Fruit fly (Drosophila melanogaster): ENCODE data around the gene Paip2.
A peak's percentile ranks its signal among the peaks of the same experiment; 100 is the strongest.

Gene Paip2

dm6 chr3R:13012351-13012750, 31.8 kb downstream of the Paip2 start (continued):
- TF ChIP-seq CG17568 (GFP tag; optimal IDR thresholded peaks at IDR 0.05), result no peak
- TF ChIP-seq CG2875 (GFP tag; optimal IDR thresholded peaks at IDR 0.05), result no peak
- peak; percentile 56 for TF ChIP-seq CG7839 (tag; optimal IDR thresholded peaks at IDR 0.05)
- TF ChIP-seq Ptx1 (GFP tag; IDR thresholded peaks at IDR 0.05), result peak; percentile 77
- TF ChIP-seq chif (GFP tag; optimal IDR thresholded peaks at IDR 0.05), result peak; percentile 58 to 62
- TF ChIP-seq Six4 (GFP tag; optimal IDR thresholded peaks at IDR 0.05), result peak; percentile 22
- no peak for TF ChIP-seq Sry-β (GFP tag; optimal IDR thresholded peaks at IDR 0.05)
- no peak for TF ChIP-seq grn (GFP tag; optimal IDR thresholded peaks at IDR 0.05)
- peak; percentile 61 for TF ChIP-seq ems (GFP tag; optimal IDR thresholded peaks at IDR 0.05)
- peak; percentile 45 for TF ChIP-seq CG17829 (tag; optimal IDR thresholded peaks at IDR 0.05)
- TF ChIP-seq CG13123 (GFP tag; optimal IDR thresholded peaks at IDR 0.05), result no peak
- TF ChIP-seq kni (GFP tag; optimal IDR thresholded peaks at IDR 0.05), result no peak
- peak; percentile 58 for TF ChIP-seq Camta (GFP tag; optimal IDR thresholded peaks at IDR 0.05)
- TF ChIP-seq CG6254 (GFP tag; optimal IDR thresholded peaks at IDR 0.05), result no peak
- TF ChIP-seq CG17328 (GFP tag; IDR thresholded peaks at IDR 0.05), result peak; percentile 63
- 0 out of 3 replicates have a peak, but pooled peaks have one; percentile 34 for TF ChIP-seq CG11695 (GFP tag; IDR thresholded peaks at IDR 0.05)
- peak; percentile 22 for TF ChIP-seq tup (GFP tag; optimal IDR thresholded peaks at IDR 0.05)
- TF ChIP-seq ac (GFP tag; optimal IDR thresholded peaks at IDR 0.05), result no peak
- TF ChIP-seq CG7372 (GFP tag; IDR thresholded peaks at IDR 0.05), result peak; percentile 7; the same call in 1 of the 2 replicates
- TF ChIP-seq CG13624 (GFP tag; optimal IDR thresholded peaks at IDR 0.05), result peak; percentile 60
- TF ChIP-seq repo (GFP tag; optimal IDR thresholded peaks at IDR 0.05), result peak; percentile 47
- TF ChIP-seq eyg (GFP tag; optimal IDR thresholded peaks at IDR 0.05), result peak; percentile 66
- TF ChIP-seq CG10543 (GFP tag; optimal IDR thresholded peaks at IDR 0.05), result peak; percentile 61
- TF ChIP-seq tin (GFP tag; optimal IDR thresholded peaks at IDR 0.05), result peak; percentile 63
- TF ChIP-seq CG17361 (GFP tag; IDR thresholded peaks at IDR 0.05), result no peak
- peak; percentile 53 for TF ChIP-seq D19A (tag; optimal IDR thresholded peaks at IDR 0.05)
- TF ChIP-seq cato (GFP tag; optimal IDR thresholded peaks at IDR 0.05; ENCODE audit: borderline replicate concordance), result no peak
- TF ChIP-seq Neu2 (GFP tag; optimal IDR thresholded peaks at IDR 0.05; ENCODE audit: borderline replicate concordance), result no peak
- peak; percentile 13 for TF ChIP-seq bigmax (GFP tag; optimal IDR thresholded peaks at IDR 0.05)
- TF ChIP-seq CG5245 (GFP tag; optimal IDR thresholded peaks at IDR 0.05), result peak; percentile 29
- peak; percentile 45; the same call in 1 of the 2 replicates for TF ChIP-seq wor (GFP tag; IDR thresholded peaks at IDR 0.05)

DNA sequence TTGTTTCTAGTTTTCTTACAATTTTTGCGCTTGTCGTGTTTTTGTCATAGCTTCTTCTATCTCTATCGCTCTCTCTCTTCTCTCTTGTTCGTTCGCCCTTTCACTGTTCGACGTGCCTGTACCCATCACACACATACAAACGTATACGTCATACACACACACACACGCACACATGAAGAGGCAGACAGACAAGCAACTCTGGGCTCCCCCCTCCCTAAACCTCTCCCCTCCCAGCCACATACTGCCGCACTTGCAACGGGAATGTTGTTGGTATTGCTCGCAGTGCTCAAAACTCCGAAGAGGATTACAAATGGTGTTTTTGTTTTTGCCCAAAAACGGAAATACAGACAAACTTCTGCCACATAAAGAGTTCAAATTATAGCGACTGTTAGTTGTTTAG, 32.4 kb downstream of the Paip2 start:
- TF ChIP-seq ems (GFP tag; optimal IDR thresholded peaks at IDR 0.05) (no peak), chm (GFP tag; IDR thresholded peaks at IDR 0.05) (peak; percentile 67), Sry-β (GFP tag; optimal IDR thresholded peaks at IDR 0.05) (no peak), Opbp (GFP tag; IDR thresholded peaks at IDR 0.05; ENCODE audit: partially characterized antibody) (0 out of 3 replicates have a peak, but pooled peaks have one; percentile 24), grn (GFP tag; optimal IDR thresholded peaks at IDR 0.05) (no peak), CG10267 (tag; optimal IDR thresholded peaks at IDR 0.05) (no peak), Dip2 (GFP tag; IDR thresholded peaks at IDR 0.05) (no peak), Dad (GFP tag; optimal IDR thresholded peaks at IDR 0.05) (no peak), H2.0 (GFP tag; IDR thresholded peaks at IDR 0.05) (no peak), org-1 (GFP tag; optimal IDR thresholded peaks at IDR 0.05) (no peak), Sox102F (GFP tag; optimal IDR thresholded peaks at IDR 0.05) (no peak), trem (tag; optimal IDR thresholded peaks at IDR 0.05) (no peak), gsb-n (tag; optimal IDR thresholded peaks at IDR 0.05) (no peak), Deaf1 (tag; optimal IDR thresholded peaks at IDR 0.05) (no peak), CG32767 (GFP tag; IDR thresholded peaks at IDR 0.05) (peak; percentile 58; the same call in 1 of the 2 replicates), CG4854 (GFP tag; optimal IDR thresholded peaks at IDR 0.05) (no peak), Kr (GFP tag; optimal IDR thresholded peaks at IDR 0.05) (no peak), CG8290 (GFP tag; optimal IDR thresholded peaks at IDR 0.05) (no peak), CG8290 (tag; optimal IDR thresholded peaks at IDR 0.05) (peak in 1 of 2 experiments; percentile 3), prd (optimal IDR thresholded peaks at IDR 0.05) (no peak), prd (GFP tag; IDR thresholded peaks at IDR 0.05) (no peak), CG2889 (GFP tag; IDR thresholded peaks at IDR 0.05) (no peak), CG16863 (GFP tag; optimal IDR thresholded peaks at IDR 0.05) (no peak), hkb (optimal IDR thresholded peaks at IDR 0.05) (no peak), hkb (GFP tag; IDR thresholded peaks at IDR 0.05) (0 out of 2 replicates have a peak, but pooled peaks have one; percentile 9)
